Worm (Caenorhabditis elegans): Measurements from ENCODE around the gene uvs-1.

The uvs-1 gene

ce11 chrV:7806629-7807028 lies 2.6 kb upstream of the uvs-1 start:
- no peak for TF ChIP-seq unc-42 (tag; optimal IDR thresholded peaks at IDR 0.05)
- no peak for TF ChIP-seq unc-3 (GFP tag; conservative IDR thresholded peaks at IDR 0.05)
- no peak for TF ChIP-seq unc-3 (tag; optimal IDR thresholded peaks at IDR 0.05)
- no peak for TF ChIP-seq eyg-1 (tag; optimal IDR thresholded peaks at IDR 0.05)
- no peak for TF ChIP-seq C08G9.2 (tag; optimal IDR thresholded peaks at IDR 0.05)
- TF ChIP-seq ceh-22 (tag; optimal IDR thresholded peaks at IDR 0.05) = no peak
- TF ChIP-seq ceh-34 (tag; optimal IDR thresholded peaks at IDR 0.05) = no peak
- TF ChIP-seq ahr-1 (tag; optimal IDR thresholded peaks at IDR 0.05) = no peak
- TF ChIP-seq ceh-2 (tag; optimal IDR thresholded peaks at IDR 0.05) = no peak
- no peak for TF ChIP-seq pqm-1 (tag; optimal IDR thresholded peaks at IDR 0.05)
- TF ChIP-seq odd-2 (tag; optimal IDR thresholded peaks at IDR 0.05) = no peak
- no peak for TF ChIP-seq ceh-6 (GFP tag; optimal IDR thresholded peaks at IDR 0.05)
- no peak for TF ChIP-seq unc-55 (GFP tag; optimal IDR thresholded peaks at IDR 0.05)
- TF ChIP-seq sox-4 (tag; optimal IDR thresholded peaks at IDR 0.05) = no peak

DNA sequence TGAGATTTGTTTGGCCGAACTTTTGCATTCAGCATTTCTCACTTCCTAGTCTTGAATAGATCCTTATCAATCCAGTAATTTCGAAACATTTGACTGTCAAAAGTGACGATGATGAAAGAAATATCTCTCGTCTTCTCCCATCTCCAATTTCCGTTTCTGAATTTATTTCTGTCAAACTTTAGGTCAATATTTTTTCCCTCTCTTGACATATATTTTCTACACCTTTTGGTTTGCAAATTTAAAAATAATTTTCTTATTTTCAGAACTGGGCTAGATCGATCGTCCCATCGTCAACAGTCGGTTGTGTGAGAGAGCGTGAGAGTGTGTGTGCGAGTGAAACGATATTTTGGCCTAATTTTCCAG lies 774 bp upstream of the uvs-1 start, which contains the start of gene xpo-1:
Gene xpo-1 (plus strand): TSS at position 264 of the 363 bp plus-strand sequence.
- TF ChIP-seq K02D7.2 (tag; optimal IDR thresholded peaks at IDR 0.05) (no peak), unc-55 (GFP tag; optimal IDR thresholded peaks at IDR 0.05) (no peak), hlh-15 (tag; optimal IDR thresholded peaks at IDR 0.05) (no peak)

DNA sequence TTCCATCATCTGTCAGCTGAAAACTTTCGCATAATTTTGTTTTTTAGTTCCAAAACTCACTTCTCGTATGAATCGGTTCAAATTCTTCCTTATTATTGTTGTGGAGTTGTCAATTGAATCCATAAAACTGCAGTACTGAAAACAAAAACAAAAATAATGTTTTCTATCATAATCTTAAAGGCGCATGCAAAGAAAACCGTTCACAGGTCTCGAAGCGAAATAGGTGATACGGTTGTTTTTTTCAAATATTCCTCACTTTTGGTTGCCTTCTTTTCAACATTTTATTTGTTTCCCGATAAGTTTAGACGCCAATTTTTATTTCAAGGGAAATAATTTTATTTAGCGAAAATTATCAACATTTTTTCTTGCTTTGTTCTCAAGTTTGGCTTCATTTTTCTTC lies 445 bp downstream of the uvs-1 start:
- TF ChIP-seq ceh-6 (GFP tag; optimal IDR thresholded peaks at IDR 0.05) = no peak
- no peak for TF ChIP-seq che-1 (tag; optimal IDR thresholded peaks at IDR 0.05)
- TF ChIP-seq ceh-30 (tag; optimal IDR thresholded peaks at IDR 0.05) = no peak
- no peak for TF ChIP-seq pqm-1 (tag; optimal IDR thresholded peaks at IDR 0.05)
- TF ChIP-seq ceh-14 (tag; optimal IDR thresholded peaks at IDR 0.05) = no peak
- TF ChIP-seq mec-3 (tag; optimal IDR thresholded peaks at IDR 0.05; ENCODE audit: borderline replicate concordance) = no peak
- TF ChIP-seq unc-3 (GFP tag; conservative IDR thresholded peaks at IDR 0.05) = no peak
- no peak for TF ChIP-seq unc-3 (tag; optimal IDR thresholded peaks at IDR 0.05)
- no peak for TF ChIP-seq ceh-2 (tag; optimal IDR thresholded peaks at IDR 0.05)
- no peak for TF ChIP-seq F13H6.1 (tag; optimal IDR thresholded peaks at IDR 0.05)
- no peak for TF ChIP-seq sox-4 (tag; optimal IDR thresholded peaks at IDR 0.05)
- TF ChIP-seq ets-4 (tag; optimal IDR thresholded peaks at IDR 0.05) = no peak
- no peak for TF ChIP-seq unc-86 (tag; optimal IDR thresholded peaks at IDR 0.05)
- TF ChIP-seq unc-42 (tag; optimal IDR thresholded peaks at IDR 0.05) = no peak
- TF ChIP-seq fkh-6 (tag; optimal IDR thresholded peaks at IDR 0.05) = no peak
- no peak for TF ChIP-seq syd-9 (tag; optimal IDR thresholded peaks at IDR 0.05)

DNA sequence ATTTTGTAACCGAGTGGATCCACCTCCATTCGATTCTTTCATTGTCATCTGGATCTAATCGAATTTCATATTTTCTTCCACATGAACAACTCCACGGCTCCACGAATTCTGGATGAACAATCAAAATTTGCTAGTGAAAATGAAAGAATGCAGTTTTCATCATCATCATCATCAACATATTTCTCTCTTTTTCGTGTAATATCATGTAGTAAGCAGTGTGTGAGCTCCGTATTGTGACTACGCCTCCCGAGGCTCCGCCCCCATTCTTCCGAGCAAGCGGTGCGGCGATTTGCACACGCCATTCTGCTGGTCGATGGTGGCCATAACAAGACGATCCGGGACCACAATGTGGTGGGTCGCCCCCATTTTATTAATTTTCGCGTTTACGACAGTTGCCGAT lies 5.9 kb downstream of the uvs-1 start, which contains the start of gene ZK742.7:
Gene ZK742.7 (plus strand): TSS at position 301 of the 400 bp plus-strand sequence.
- TF ChIP-seq pax-1 (tag; optimal IDR thresholded peaks at IDR 0.05) = no peak
- TF ChIP-seq ets-4 (tag; optimal IDR thresholded peaks at IDR 0.05) = no peak
- TF ChIP-seq ceh-9 (tag; optimal IDR thresholded peaks at IDR 0.05) = no peak
- TF ChIP-seq elt-2 (tag; optimal IDR thresholded peaks at IDR 0.05) = no peak
- TF ChIP-seq unc-3 (GFP tag; conservative IDR thresholded peaks at IDR 0.05) = no peak
- no peak for TF ChIP-seq unc-3 (tag; optimal IDR thresholded peaks at IDR 0.05)
- TF ChIP-seq nfya-1 (tag; optimal IDR thresholded peaks at IDR 0.05) = no peak

DNA sequence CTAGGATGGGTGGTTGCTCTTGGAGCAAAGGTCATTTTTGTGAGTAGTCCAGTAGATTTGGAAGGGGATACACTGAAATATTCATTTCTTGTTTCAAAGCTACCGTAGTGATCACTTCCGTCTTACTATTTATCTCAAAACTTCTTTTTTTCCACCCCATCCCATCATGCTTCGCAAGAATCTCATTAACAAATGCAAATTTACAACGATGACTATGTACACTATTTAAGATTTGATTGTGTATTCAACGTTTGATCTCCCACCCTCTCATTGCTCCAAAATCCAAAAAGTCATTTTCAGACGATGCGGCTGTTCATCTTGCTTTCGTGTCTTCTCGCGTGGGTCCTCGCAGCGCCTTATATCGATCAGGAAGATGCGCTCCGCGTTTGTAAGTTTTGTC lies 10.9 kb downstream of the uvs-1 start, which contains the start of gene flp-21:
Gene flp-21 (plus strand): TSS at position 301 of the 400 bp plus-strand sequence.
- TF ChIP-seq zip-5 (tag; optimal IDR thresholded peaks at IDR 0.05) = no peak

- TF ChIP-seq unc-42 (tag; optimal IDR thresholded peaks at IDR 0.05) (no peak), elt-2 (tag; optimal IDR thresholded peaks at IDR 0.05) (peak; percentile 92)
These were observed 17.4 kb downstream of the uvs-1 start for ce11 chrV:7786639-7787038.

ce11 chrV:7785885-7786284 lies 18.1 kb downstream of the uvs-1 start:
- TF ChIP-seq ceh-2 (tag; optimal IDR thresholded peaks at IDR 0.05) = no peak
- no peak for TF ChIP-seq sox-2 (GFP tag; IDR thresholded peaks at IDR 0.05)
- no peak for TF ChIP-seq tbx-2 (tag; optimal IDR thresholded peaks at IDR 0.05)
- TF ChIP-seq hlh-15 (tag; optimal IDR thresholded peaks at IDR 0.05) = no peak
- no peak for TF ChIP-seq dve-1 (tag; optimal IDR thresholded peaks at IDR 0.05)
- no peak for TF ChIP-seq che-1 (tag; optimal IDR thresholded peaks at IDR 0.05)
- no peak for TF ChIP-seq gmeb-2 (tag; optimal IDR thresholded peaks at IDR 0.05)
- TF ChIP-seq fkh-10 (GFP tag; optimal IDR thresholded peaks at IDR 0.05) = no peak
- no peak for TF ChIP-seq syd-9 (tag; optimal IDR thresholded peaks at IDR 0.05)
- TF ChIP-seq ceh-30 (tag; optimal IDR thresholded peaks at IDR 0.05) = no peak
- TF ChIP-seq mec-3 (tag; optimal IDR thresholded peaks at IDR 0.05; ENCODE audit: borderline replicate concordance) = no peak
- no peak for TF ChIP-seq F13H6.1 (tag; optimal IDR thresholded peaks at IDR 0.05)
- no peak for TF ChIP-seq ztf-16 (tag; optimal IDR thresholded peaks at IDR 0.05)
- TF ChIP-seq ceh-34 (tag; optimal IDR thresholded peaks at IDR 0.05) = no peak
- no peak for TF ChIP-seq ama-1 (optimal IDR thresholded peaks at IDR 0.05)
